Fruit fly (Drosophila melanogaster) whole organism, embryonic: ENCODE results near the gene CG32388.

Experiments
- Atf6 ChIP-seq: fragments of 200-800 bp; sonication (Bioruptor generic); IDR thresholded peaks from 2 replicates; pipeline ENCODE4 v1.3.6; 2022; ENCODE audit warnings: missing biosample characterization, missing genetic modification characterization
- CG10431 ChIP-seq: fragments of 200-800 bp; sonication (Bioruptor generic); optimal IDR thresholded peaks from 3 replicates; lab custom pipeline; 2018; ENCODE audit warnings: missing biosample characterization, mild to moderate bottlenecking, missing genetic modification characterization
- CG10959 ChIP-seq: fragments of 200-800 bp; sonication (Bioruptor generic); IDR thresholded peaks from 2 replicates; pipeline ENCODE4 v1.3.6; 2022; ENCODE audit warnings: missing biosample characterization, missing genetic modification characterization
- CG11723 ChIP-seq: fragments of 200-800 bp; sonication (Bioruptor generic); optimal IDR thresholded peaks from 2 replicates; lab custom pipeline; 2017; ENCODE audit warnings: missing biosample characterization, mild to moderate bottlenecking, missing genetic modification characterization
- CG12155 ChIP-seq: fragments of 200-800 bp; sonication (Bioruptor generic); optimal IDR thresholded peaks from 3 replicates; lab custom pipeline; 2016; ENCODE audit warnings: missing biosample characterization, missing genetic modification characterization
- CG12942 ChIP-seq: fragments of 200-800 bp; sonication (Bioruptor generic); optimal IDR thresholded peaks from 3 replicates; lab custom pipeline; 2016; ENCODE audit warnings: missing biosample characterization, missing genetic modification characterization
- CG14860 ChIP-seq: fragments of 200-800 bp; sonication (Bioruptor generic); IDR thresholded peaks from 3 replicates; pipeline ENCODE4 v1.3.6; 2022; ENCODE audit warnings: missing biosample characterization, missing genetic modification characterization; ENCODE audit not compliant: partially characterized antibody
- CG15011 ChIP-seq: fragments of 200-800 bp; sonication (Bioruptor generic); optimal IDR thresholded peaks from 3 replicates; lab custom pipeline; 2018; ENCODE audit warnings: missing biosample characterization, mild to moderate bottlenecking, missing genetic modification characterization
- CG15073 ChIP-seq: fragments of 200-800 bp; sonication (Bioruptor generic); optimal IDR thresholded peaks from 2 replicates; lab custom pipeline; 2016; ENCODE audit warnings: missing biosample characterization, missing genetic modification characterization
- CG1529 ChIP-seq: fragments of 200-800 bp; sonication (Bioruptor generic); optimal IDR thresholded peaks from 3 replicates; lab custom pipeline; 2018; ENCODE audit warnings: missing biosample characterization, missing genetic modification characterization
- CG15601 ChIP-seq: fragments of 200-800 bp; sonication (Bioruptor generic); optimal IDR thresholded peaks from 3 replicates; lab custom pipeline; 2019; ENCODE audit warnings: missing biosample characterization, mild to moderate bottlenecking, missing genetic modification characterization, moderate library complexity
- CG1647 ChIP-seq: fragments of 200-800 bp; sonication (Bioruptor generic); optimal IDR thresholded peaks from 3 replicates; lab custom pipeline; 2016; ENCODE audit warnings: missing biosample characterization, missing genetic modification characterization
- CG16813 ChIP-seq: fragments of 200-800 bp; sonication (Bioruptor generic); IDR thresholded peaks from 3 replicates; pipeline ENCODE4 v1.3.6; 2022; ENCODE audit warnings: missing biosample characterization, missing genetic modification characterization; ENCODE audit not compliant: partially characterized antibody
- CG17912 ChIP-seq: fragments of 200-800 bp; sonication (Bioruptor generic); optimal IDR thresholded peaks from 2 replicates; lab custom pipeline; 2018; ENCODE audit warnings: missing biosample characterization, mild to moderate bottlenecking, missing genetic modification characterization
- CG30403 ChIP-seq: fragments of 200-800 bp; sonication (Bioruptor generic); optimal IDR thresholded peaks from 3 replicates; lab custom pipeline; 2016; ENCODE audit warnings: missing biosample characterization, missing genetic modification characterization
- CG3065 ChIP-seq: fragments of 200-800 bp; sonication (Bioruptor generic); optimal IDR thresholded peaks from 2 replicates; lab custom pipeline; 2016; ENCODE audit warnings: missing biosample characterization, missing genetic modification characterization
- CG42726 ChIP-seq: fragments of 200-800 bp; sonication (Bioruptor generic); IDR thresholded peaks from 2 replicates; pipeline ENCODE4 v1.3.6; 2022; ENCODE audit warnings: missing biosample characterization, missing genetic modification characterization; ENCODE audit not compliant: partially characterized antibody
- CG4707 ChIP-seq: fragments of 200-800 bp; sonication (Bioruptor generic); optimal IDR thresholded peaks from 2 replicates; lab custom pipeline; 2018; ENCODE audit warnings: missing biosample characterization, mild to moderate bottlenecking, missing genetic modification characterization, moderate library complexity
- CG5180 ChIP-seq: fragments of 200-800 bp; sonication (Bioruptor generic); optimal IDR thresholded peaks from 3 replicates; lab custom pipeline; 2017; ENCODE audit warnings: missing biosample characterization, missing genetic modification characterization, mild to moderate bottlenecking, moderate library complexity, missing genetic modification reagents
- CG6272 ChIP-seq: fragments of 200-800 bp; sonication (Bioruptor generic); IDR thresholded peaks from 2 replicates; pipeline ENCODE4 v1.3.6; 2022; ENCODE audit warnings: missing biosample characterization, missing genetic modification characterization
- CG6683 ChIP-seq: fragments of 200-800 bp; sonication (Bioruptor generic); optimal IDR thresholded peaks from 2 replicates; lab custom pipeline; 2017; ENCODE audit warnings: missing biosample characterization, mild to moderate bottlenecking, missing genetic modification characterization, missing genetic modification reagents
- CG6813 ChIP-seq: fragments of 200-800 bp; sonication (Bioruptor generic); optimal IDR thresholded peaks from 2 replicates; lab custom pipeline; 2017; ENCODE audit warnings: missing biosample characterization, missing genetic modification characterization, mild to moderate bottlenecking, moderate library complexity, missing genetic modification reagents
- CG7556 ChIP-seq: fragments of 200-800 bp; sonication (Bioruptor generic); optimal IDR thresholded peaks from 2 replicates; lab custom pipeline; 2017; ENCODE audit warnings: missing biosample characterization, mild to moderate bottlenecking, missing genetic modification characterization
- CkIIα-i1 ChIP-seq: fragments of 200-800 bp; sonication (Bioruptor generic); IDR thresholded peaks from 2 replicates; pipeline ENCODE4 v1.3.6; 2022; ENCODE audit warnings: missing biosample characterization, missing genetic modification characterization
- Dip3 ChIP-seq: fragments of 200-800 bp; sonication (Bioruptor generic); optimal IDR thresholded peaks from 3 replicates; lab custom pipeline; 2016; ENCODE audit warnings: missing biosample characterization, missing genetic modification characterization
- GATAe ChIP-seq: fragments of 200-800 bp; sonication (Bioruptor generic); conservative IDR thresholded peaks from 2 replicates; pipeline ENCODE4 v1.3.6; 2022; ENCODE audit warnings: missing biosample characterization, missing genetic modification characterization
- HHEX ChIP-seq: fragments of 200-800 bp; sonication (Bioruptor generic); optimal IDR thresholded peaks from 3 replicates; lab custom pipeline; 2017; ENCODE audit warnings: missing biosample characterization, mild to moderate bottlenecking, missing genetic modification characterization, missing genetic modification reagents
- HmgD ChIP-seq: fragments of 200-800 bp; sonication (Bioruptor generic); optimal IDR thresholded peaks from 3 replicates; lab custom pipeline; 2016; ENCODE audit warnings: missing biosample characterization, missing genetic modification characterization
- Lhr ChIP-seq: fragments of 200-800 bp; sonication (Bioruptor generic); optimal IDR thresholded peaks from 3 replicates; lab custom pipeline; 2017; ENCODE audit warnings: mild to moderate bottlenecking, missing biosample characterization, missing genetic modification reagents, missing genetic modification characterization
- NFAT ChIP-seq: fragments of 200-800 bp; sonication (Bioruptor generic); IDR thresholded peaks from 2 replicates; pipeline ENCODE4 v1.3.6; 2022; ENCODE audit warnings: missing biosample characterization, missing genetic modification characterization
- Sry-δ ChIP-seq: fragments of 200-800 bp; sonication (Bioruptor generic); optimal IDR thresholded peaks from 2 replicates; lab custom pipeline; 2016; ENCODE audit warnings: missing biosample characterization, missing genetic modification characterization
- Tbp ChIP-seq: fragments of >200 bp; optimal IDR thresholded peaks from 2 replicates; lab custom pipeline; 2018; ENCODE audit warnings: missing biosample characterization, missing genetic modification characterization
- br ChIP-seq: fragments of >200 bp; optimal IDR thresholded peaks from 2 replicates; lab custom pipeline; 2017
- dm ChIP-seq: fragments of 200-800 bp; sonication (Bioruptor generic); optimal IDR thresholded peaks from 3 replicates; lab custom pipeline; 2016; ENCODE audit warnings: missing biosample characterization, missing genetic modification characterization
- emc ChIP-seq: fragments of 200-800 bp; sonication (Bioruptor generic); optimal IDR thresholded peaks from 2 replicates; lab custom pipeline; 2016; ENCODE audit warnings: missing biosample characterization, missing genetic modification characterization
- en ChIP-seq: fragments of 200-800 bp; sonication (Bioruptor generic); optimal IDR thresholded peaks from 2 replicates; lab custom pipeline; 2016; ENCODE audit warnings: missing biosample characterization, missing genetic modification characterization
- fu2 ChIP-seq: fragments of 200-800 bp; sonication (Bioruptor generic); optimal IDR thresholded peaks from 2 replicates; lab custom pipeline; 2016; ENCODE audit warnings: missing biosample characterization, missing genetic modification characterization
- gem ChIP-seq: fragments of 200-800 bp; sonication (Bioruptor generic); optimal IDR thresholded peaks from 2 replicates; lab custom pipeline; 2019; ENCODE audit warnings: missing biosample characterization, mild to moderate bottlenecking, missing genetic modification characterization, moderate library complexity
- grn ChIP-seq: fragments of 200-800 bp; sonication (Bioruptor generic); optimal IDR thresholded peaks from 3 replicates; lab custom pipeline; 2017; ENCODE audit warnings: missing biosample characterization, missing genetic modification characterization
- kni ChIP-seq: fragments of 200-800 bp; sonication (Bioruptor generic); optimal IDR thresholded peaks from 3 replicates; lab custom pipeline; 2017; ENCODE audit warnings: mild to moderate bottlenecking, missing biosample characterization, missing genetic modification reagents, missing genetic modification characterization
- mam ChIP-seq: fragments of 200-800 bp; sonication (Bioruptor generic); optimal IDR thresholded peaks from 3 replicates; lab custom pipeline; 2016; ENCODE audit warnings: missing biosample characterization, missing genetic modification characterization
- mld ChIP-seq: fragments of 200-800 bp; sonication (Bioruptor generic); IDR thresholded peaks from 3 replicates; pipeline ENCODE4 v1.3.6; 2022; ENCODE audit warnings: missing biosample characterization, missing genetic modification characterization; ENCODE audit not compliant: partially characterized antibody
- onecut ChIP-seq: fragments of 200-800 bp; sonication (Bioruptor generic); IDR thresholded peaks from 2 replicates; pipeline ENCODE4 v1.3.6; 2022; ENCODE audit warnings: missing biosample characterization, missing genetic modification characterization
- psq ChIP-seq: fragments of 200-800 bp; sonication (Bioruptor generic); optimal IDR thresholded peaks from 2 replicates; lab custom pipeline; 2017; ENCODE audit warnings: missing biosample characterization, missing genetic modification characterization
- pum ChIP-seq: fragments of 200-800 bp; sonication (Bioruptor generic); optimal IDR thresholded peaks from 2 replicates; lab custom pipeline; 2016; ENCODE audit warnings: missing biosample characterization, missing genetic modification characterization
- sc ChIP-seq, 3 experiments: fragments of >200 bp in 2 of 3; fragments of 200-800 bp in 1 of 3; sonication (Bioruptor generic) in 1 of 3; optimal IDR thresholded peaks; 2 replicates in 2 of 3; 3 replicates in 1 of 3; lab custom pipeline; 2017; ENCODE audit warnings: mild to moderate bottlenecking in 1 of 3, missing biosample characterization in 1 of 3, missing genetic modification characterization in 1 of 3, missing genetic modification reagents in 1 of 3
- sd ChIP-seq: fragments of 200-800 bp; sonication (Bioruptor generic); optimal IDR thresholded peaks from 3 replicates; lab custom pipeline; 2018; ENCODE audit warnings: missing biosample characterization, mild to moderate bottlenecking, missing genetic modification characterization, moderate library complexity
- tup ChIP-seq: fragments of 200-800 bp; sonication (Bioruptor generic); optimal IDR thresholded peaks from 2 replicates; lab custom pipeline; 2016; ENCODE audit warnings: missing biosample characterization, mild to moderate bottlenecking, missing genetic modification characterization, moderate library complexity
- unc-4 ChIP-seq: fragments of 200-800 bp; sonication (Bioruptor generic); IDR thresholded peaks from 2 replicates; pipeline ENCODE4 v1.3.6; 2022; ENCODE audit warnings: missing biosample characterization, missing genetic modification characterization; ENCODE audit not compliant: partially characterized antibody

The CG32388 gene

dm6 chr3L:6963792-6964487 lies 20.4 kb downstream of the CG32388 start (continued):
- TF ChIP-seq CG6272 (GFP tag; lab: Robert Waterston, UW) (peak; percentile 52), mam (GFP tag; lab: Kevin White, UChicago) (peak; percentile 79), sd (tag; lab: Kevin White, UChicago) (peak; percentile 24), CG1529 (GFP tag; lab: Kevin White, UChicago) (peak; percentile 77), CG10959 (GFP tag; lab: Robert Waterston, UW) (peak; percentile 44; the same call in 1 of the 2 replicates), CG15073 (peak; percentile 0), CG16813 (GFP tag; lab: Robert Waterston, UW) (no peak), CG7556 (peak; percentile 87), HmgD (GFP tag; lab: Kevin White, UChicago) (peak; percentile 47), fu2 (GFP tag; lab: Kevin White, UChicago) (peak; percentile 55), tup (GFP tag; lab: Kevin White, UChicago) (peak; percentile 19), CG30403 (GFP tag; lab: Kevin White, UChicago) (peak; percentile 88), CG12942 (GFP tag; lab: Kevin White, UChicago) (peak; percentile 69), grn (peak; percentile 47), pum (GFP tag; lab: Kevin White, UChicago) (peak; percentile 70), gem (tag; lab: Kevin White, UChicago) (peak; percentile 91), dm (GFP tag; lab: Kevin White, UChicago) (peak; percentile 52), NFAT (GFP tag; lab: Robert Waterston, UW) (0 out of 2 replicates have a peak, but pooled peaks have one; percentile 37), Lhr (GFP tag; lab: Kevin White, UChicago) (peak; percentile 63), CG3065 (GFP tag; lab: Kevin White, UChicago) (peak; percentile 69), en (GFP tag; lab: Kevin White, UChicago) (peak; percentile 75), Atf6 (GFP tag; lab: Robert Waterston, UW) (peak; percentile 76), mld (GFP tag; lab: Robert Waterston, UW) (no peak), onecut (GFP tag; lab: Robert Waterston, UW) (peak; percentile 53), GATAe (GFP tag; lab: Robert Waterston, UW) (no peak), Tbp (GFP tag; lab: Kevin White, UChicago) (no peak), CG12155 (GFP tag; lab: Kevin White, UChicago) (peak; percentile 79), CG5180 (no peak), sc (optimal IDR thresholded peaks at IDR 0.05; lab: Kevin White, UChicago) (no peak), sc (GFP tag; optimal IDR thresholded peaks at IDR 0.05; lab: Kevin White, UChicago) (peak; percentile 74), CG11723 (GFP tag; lab: Kevin White, UChicago) (peak; percentile 79), Dip3 (GFP tag; lab: Kevin White, UChicago) (peak; percentile 80), CG17912 (no peak), Sry-δ (GFP tag; lab: Kevin White, UChicago) (peak; percentile 32), emc (GFP tag; lab: Kevin White, UChicago) (peak; percentile 33), CG10431 (no peak), CG15011 (GFP tag; lab: Kevin White, UChicago) (peak; percentile 40), kni (GFP tag; lab: Kevin White, UChicago) (no peak), HHEX (peak; percentile 82), CG1647 (GFP tag; lab: Kevin White, UChicago) (peak; percentile 65), CG4707 (GFP tag; lab: Kevin White, UChicago) (peak; percentile 56), unc-4 (GFP tag; lab: Robert Waterston, UW) (no peak), CG6813 (peak; percentile 73), CG42726 (GFP tag; lab: Robert Waterston, UW) (no peak), CG6683 (GFP tag; lab: Kevin White, UChicago) (peak; percentile 68), CG14860 (GFP tag; lab: Robert Waterston, UW) (no peak), br (lab: Kevin White, UChicago) (no peak), CkIIα-i1 (GFP tag; lab: Robert Waterston, UW) (0 out of 2 replicates have a peak, but pooled peaks have one; percentile 57), CG15601 (tag; lab: Kevin White, UChicago) (peak; percentile 81), psq (GFP tag; lab: Kevin White, UChicago) (no peak)
